Worm (Caenorhabditis elegans) whole organism, L2 larva: ENCODE data around the gene tbc-9.
"Not testable (repeated sequence)": the region's sequence is repeated elsewhere in the genome, so short reads cannot be mapped to it uniquely, and the experiment has no call there.

Experiments used
- C34F6.9 ChIP-seq: fragments of 150-350 bp; optimal IDR thresholded peaks from 2 replicates; lab custom pipeline; 2014; ENCODE audit warnings: missing biosample characterization, missing genetic modification characterization
- R02D3.7 ChIP-seq: fragments of 150-350 bp; optimal IDR thresholded peaks from 2 replicates; lab custom pipeline; 2014; ENCODE audit warnings: missing biosample characterization, missing genetic modification characterization
- Y55F3AM.14 ChIP-seq: fragments of 200-800 bp; sonication (Bioruptor generic); optimal IDR thresholded peaks from 2 replicates; lab custom pipeline; 2018; ENCODE audit warnings: mild to moderate bottlenecking, missing genetic modification characterization, missing compliant biosample characterization
- ZK546.5 ChIP-seq: sonication (generic microtip); optimal IDR thresholded peaks from 2 replicates; lab custom pipeline; 2017; ENCODE audit warnings: missing biosample characterization, missing genetic modification characterization
- aly-2 ChIP-seq: fragments of 150-350 bp; optimal IDR thresholded peaks from 2 replicates; lab custom pipeline; 2014; ENCODE audit warnings: missing biosample characterization, missing genetic modification characterization
- blmp-1 ChIP-seq: sonication (generic microtip); optimal IDR thresholded peaks from 2 replicates; lab custom pipeline; 2017; ENCODE audit warnings: missing genetic modification characterization, mild to moderate bottlenecking, missing compliant biosample characterization, antibody characterized with exemption, moderate library complexity; ENCODE audit not compliant: insufficient read depth
- ceh-16 ChIP-seq: fragments of 150-350 bp; optimal IDR thresholded peaks from 2 replicates; lab custom pipeline; 2014; ENCODE audit warnings: missing biosample characterization, missing genetic modification characterization
- ceh-82 ChIP-seq: fragments of 150-350 bp; optimal IDR thresholded peaks from 2 replicates; lab custom pipeline; 2014; ENCODE audit warnings: missing biosample characterization, missing genetic modification characterization
- egl-27 ChIP-seq: sonication (generic microtip); optimal IDR thresholded peaks from 3 replicates; lab custom pipeline; 2017; ENCODE audit warnings: missing biosample characterization, missing genetic modification reagents, missing genetic modification characterization
- elt-1 ChIP-seq: fragments of 150-350 bp; optimal IDR thresholded peaks from 2 replicates; lab custom pipeline; 2014; ENCODE audit warnings: missing biosample characterization, missing genetic modification characterization
- elt-3 ChIP-seq: sonication (generic microtip); optimal IDR thresholded peaks from 2 replicates; lab custom pipeline; 2017; ENCODE audit warnings: missing biosample characterization, missing genetic modification characterization
- lin-13 ChIP-seq: fragments of 150-350 bp; optimal IDR thresholded peaks from 2 replicates; lab custom pipeline; 2014; ENCODE audit warnings: missing biosample characterization, missing genetic modification reagents, missing genetic modification characterization
- mab-5 ChIP-seq: fragments of 150-350 bp; optimal IDR thresholded peaks from 2 replicates; lab custom pipeline; 2014; ENCODE audit warnings: missing biosample characterization, missing genetic modification characterization
- mbf-1 ChIP-seq: sonication (generic microtip); optimal IDR thresholded peaks from 2 replicates; lab custom pipeline; 2017; ENCODE audit warnings: missing biosample characterization, missing genetic modification characterization
- nhr-11 ChIP-seq: fragments of 150-350 bp; optimal IDR thresholded peaks from 2 replicates; lab custom pipeline; 2014; ENCODE audit warnings: missing biosample characterization, missing genetic modification characterization
- nhr-12 ChIP-seq: fragments of 150-350 bp; optimal IDR thresholded peaks from 2 replicates; lab custom pipeline; 2014; ENCODE audit warnings: missing biosample characterization, missing genetic modification characterization
- nhr-129 ChIP-seq: fragments of 150-350 bp; optimal IDR thresholded peaks from 2 replicates; lab custom pipeline; 2014; ENCODE audit warnings: missing biosample characterization, missing genetic modification characterization
- nhr-237 ChIP-seq: fragments of 150-350 bp; optimal IDR thresholded peaks from 2 replicates; lab custom pipeline; 2014; ENCODE audit warnings: missing biosample characterization, missing genetic modification characterization
- nhr-6 ChIP-seq: fragments of 150-350 bp; optimal IDR thresholded peaks from 2 replicates; lab custom pipeline; 2014; ENCODE audit warnings: missing biosample characterization, missing genetic modification characterization
- nhr-77 ChIP-seq: fragments of 150-350 bp; optimal IDR thresholded peaks from 2 replicates; lab custom pipeline; 2014; ENCODE audit warnings: missing biosample characterization, missing genetic modification characterization
- peb-1 ChIP-seq: fragments of 150-350 bp; optimal IDR thresholded peaks from 2 replicates; lab custom pipeline; 2014; ENCODE audit warnings: missing biosample characterization, missing genetic modification characterization
- sem-4 ChIP-seq: fragments of 150-350 bp; optimal IDR thresholded peaks from 2 replicates; lab custom pipeline; 2014; ENCODE audit warnings: missing biosample characterization, missing genetic modification reagents, missing genetic modification characterization
- sma-3 ChIP-seq: sonication (generic microtip); optimal IDR thresholded peaks from 2 replicates; lab custom pipeline; 2016; ENCODE audit warnings: missing genetic modification reagents, missing genetic modification characterization, missing compliant biosample characterization
- sma-9 ChIP-seq, 2 experiments: fragments of 150-350 bp in 1 of 2; sonication (generic microtip) in 1 of 2; optimal IDR thresholded peaks; 2 replicates each; lab custom pipeline; 2014 to 2016; ENCODE audit warnings: missing genetic modification characterization in 2 of 2, mild to moderate bottlenecking in 1 of 2, missing biosample characterization in 1 of 2, missing compliant biosample characterization in 1 of 2, missing genetic modification reagents in 1 of 2, moderate library complexity in 1 of 2
- snpc-4 ChIP-seq: fragments of 150-350 bp; optimal IDR thresholded peaks from 2 replicates; lab custom pipeline; 2014; ENCODE audit warnings: missing biosample characterization, missing genetic modification characterization
- unc-55 ChIP-seq: fragments of 150-350 bp; sonication (generic microtip); optimal IDR thresholded peaks from 3 replicates; lab custom pipeline; 2014; ENCODE audit warnings: missing biosample characterization, missing genetic modification reagents, missing genetic modification characterization
- unc-62 ChIP-seq: fragments of 150-350 bp; optimal IDR thresholded peaks from 2 replicates; lab custom pipeline; 2014; ENCODE audit warnings: missing biosample characterization, missing genetic modification reagents, missing genetic modification characterization
- ztf-11 ChIP-seq: sonication (generic microtip); optimal IDR thresholded peaks from 2 replicates; lab custom pipeline; 2017; ENCODE audit warnings: missing biosample characterization, missing genetic modification characterization

The tbc-9 gene

ce11 chrIV:13450740-13451139 is 51.9 kb downstream of the tbc-9 start:
- TF ChIP-seq ztf-11: no peak
- no peak for TF ChIP-seq nhr-77 (tag; lab: Kevin White, UChicago)
- TF ChIP-seq sma-3: no peak
- TF ChIP-seq ceh-16 (tag; lab: Kevin White, UChicago): no peak
- TF ChIP-seq nhr-11 (tag; lab: Kevin White, UChicago): no peak
- TF ChIP-seq unc-55: no peak
- no peak for TF ChIP-seq mbf-1 (tag; lab: Kevin White, UChicago)

DNA sequence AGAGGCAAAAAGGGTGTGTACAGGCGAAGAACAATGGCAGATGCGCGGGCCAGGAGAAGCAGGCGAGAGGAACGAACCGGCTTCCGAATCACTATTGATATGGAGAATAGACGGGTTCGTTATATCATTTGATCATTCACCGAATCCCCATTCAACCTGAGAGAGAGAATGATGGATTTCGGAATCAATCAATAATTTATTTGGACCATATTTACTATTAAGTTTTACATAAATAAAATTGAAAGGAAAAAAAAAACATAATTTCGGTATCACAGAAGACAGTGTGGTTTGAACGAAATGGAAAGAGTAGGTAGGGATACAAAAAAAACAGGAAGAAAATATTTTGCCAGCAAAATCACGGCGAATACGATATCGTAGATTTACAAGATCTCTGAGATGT is 57.4 kb downstream of the tbc-9 start, which contains the start of gene mam-3:
Gene mam-3 (minus strand): TSS at position 101 of the 400 bp plus-strand sequence.
- no peak for TF ChIP-seq C34F6.9
- TF ChIP-seq nhr-6 (tag; lab: Kevin White, UChicago): no peak
- TF ChIP-seq sma-3: no peak
- TF ChIP-seq Y55F3AM.14 (GFP tag; lab: Kevin White, UChicago): no peak
- TF ChIP-seq lin-13 (GFP tag; lab: Kevin White, UChicago): no peak
- no peak for TF ChIP-seq sma-9 (GFP tag; optimal IDR thresholded peaks at IDR 0.05; lab: Kevin White, UChicago)
- TF ChIP-seq sma-9 (tag; optimal IDR thresholded peaks at IDR 0.05; lab: Kevin White, UChicago): no peak
- no peak for TF ChIP-seq egl-27 (tag; lab: Kevin White, UChicago)
- TF ChIP-seq elt-1 (tag; lab: Kevin White, UChicago): no peak
- no peak for TF ChIP-seq nhr-129
- no peak for TF ChIP-seq blmp-1
- TF ChIP-seq unc-62 (GFP tag; lab: Kevin White, UChicago): no peak
- TF ChIP-seq elt-3: no peak
- TF ChIP-seq ZK546.5 (tag; lab: Kevin White, UChicago): no peak
- TF ChIP-seq ceh-82 (tag; lab: Kevin White, UChicago): no peak
- TF ChIP-seq, all 48 proteins: peak for 0

ce11 chrIV:13433904-13434303 is 68.8 kb downstream of the tbc-9 start, which contains the start of gene K09B11.5:
K09B11.5 (minus strand) TSS chrIV:13434004.
- TF ChIP-seq sem-4; unc-62 (GFP tag; lab: Kevin White, UChicago); aly-2 (tag; lab: Kevin White, UChicago): not testable (repeated sequence)

DNA sequence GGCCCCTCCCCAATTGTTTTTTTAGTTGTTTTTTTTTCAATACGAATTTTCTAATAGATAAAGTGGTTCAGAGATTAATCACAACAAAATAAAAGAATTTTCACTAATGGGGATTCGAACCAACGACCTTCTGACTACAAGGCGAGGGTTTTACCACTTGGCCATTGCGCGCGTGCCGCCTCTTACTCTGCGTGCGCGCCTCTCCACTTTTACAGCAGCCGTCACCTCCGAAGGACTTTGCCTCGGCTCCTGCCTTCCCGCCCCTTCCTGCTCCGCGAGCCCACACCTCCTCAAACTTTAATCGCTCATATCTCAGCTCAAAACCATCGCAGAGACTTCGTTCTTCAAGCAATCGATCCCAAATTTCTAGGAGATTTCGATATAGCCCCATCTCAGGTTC is 72.5 kb downstream of the tbc-9 start:
- peak; percentile 84 for TF ChIP-seq snpc-4
- peak; percentile 28 for TF ChIP-seq unc-55
- peak; percentile 39 for TF ChIP-seq lin-13 (GFP tag; lab: Kevin White, UChicago)

ce11 chrIV:13429240-13429639 is 73.4 kb downstream of the tbc-9 start, which contains the start of gene K09B11.4:
K09B11.4 (plus strand) TSS chrIV:13429540.
- TF ChIP-seq R02D3.7 (tag; lab: Kevin White, UChicago) (no peak), sma-3 (no peak), nhr-237 (tag; lab: Kevin White, UChicago) (no peak), blmp-1 (no peak), snpc-4 (no peak), ceh-82 (tag; lab: Kevin White, UChicago) (no peak), nhr-12 (tag; lab: Kevin White, UChicago) (no peak), ceh-16 (tag; lab: Kevin White, UChicago) (no peak), mab-5 (tag; lab: Kevin White, UChicago) (no peak), ZK546.5 (tag; lab: Kevin White, UChicago) (no peak), peb-1 (no peak)
